Fruit fly (Drosophila melanogaster): ENCODE data around the gene CG12730.

Gene CG12730

dm6 chrX:5515903-5516658 lies at the start of gene CG12730 (continued):
- TF ChIP-seq CG17186 (GFP tag; optimal IDR thresholded peaks at IDR 0.05) = no peak
- no peak for TF ChIP-seq twi (tag; optimal IDR thresholded peaks at IDR 0.05)
- no peak for TF ChIP-seq ato (GFP tag; IDR thresholded peaks at IDR 0.05; ENCODE audit: partially characterized antibody)
- TF ChIP-seq Sox102F (GFP tag; optimal IDR thresholded peaks at IDR 0.05) = peak; percentile 21
- TF ChIP-seq Dip3 (GFP tag; optimal IDR thresholded peaks at IDR 0.05) = no peak
- peak; percentile 80 for TF ChIP-seq sens (GFP tag)
- TF ChIP-seq yki (optimal IDR thresholded peaks at IDR 0.05) = no peak
- TF ChIP-seq Ets65A (GFP tag) = no peak
- no peak for TF ChIP-seq CG4820 (GFP tag; optimal IDR thresholded peaks at IDR 0.05)
- no peak for TF ChIP-seq CG1024 (GFP tag; IDR thresholded peaks at IDR 0.05)
- TF ChIP-seq en (GFP tag; optimal IDR thresholded peaks at IDR 0.05) = peak; percentile 21
- TF ChIP-seq CG10979 (tag; optimal IDR thresholded peaks at IDR 0.05) = no peak
- no peak for TF ChIP-seq gsb-n (tag; optimal IDR thresholded peaks at IDR 0.05)
- no peak for TF ChIP-seq nerfin-1 (tag; optimal IDR thresholded peaks at IDR 0.05)
- no peak for TF ChIP-seq tx (GFP tag; optimal IDR thresholded peaks at IDR 0.05)
- TF ChIP-seq zfh2 (GFP tag; optimal IDR thresholded peaks at IDR 0.05) = no peak
- TF ChIP-seq CG11504 (tag; optimal IDR thresholded peaks at IDR 0.05) = peak; percentile 50
- peak; percentile 20 for TF ChIP-seq CG2678 (tag; optimal IDR thresholded peaks at IDR 0.05)
- TF ChIP-seq CG4730 (GFP tag; IDR thresholded peaks at IDR 0.05) = peak; percentile 46; the same call in 1 of the 2 replicates
- no peak for TF ChIP-seq TFAM (GFP tag; optimal IDR thresholded peaks at IDR 0.05)
- TF ChIP-seq tll (GFP tag; optimal IDR thresholded peaks at IDR 0.05) = no peak
- TF ChIP-seq jigr1 (GFP tag; IDR thresholded peaks at IDR 0.05) = no peak
- TF ChIP-seq CG1602 (GFP tag; optimal IDR thresholded peaks at IDR 0.05) = no peak
- no peak for TF ChIP-seq CG18619 (GFP tag; optimal IDR thresholded peaks at IDR 0.05)
- TF ChIP-seq wek (GFP tag; optimal IDR thresholded peaks at IDR 0.05) = no peak
- TF ChIP-seq CG12299 (tag; optimal IDR thresholded peaks at IDR 0.05) = no peak
- TF ChIP-seq CG6813 (GFP tag; optimal IDR thresholded peaks at IDR 0.05) = no peak
- no peak for TF ChIP-seq Aef1 (GFP tag; IDR thresholded peaks at IDR 0.05)
- peak; percentile 27; the same call in 1 of the 3 replicates for TF ChIP-seq Mrtf (GFP tag; IDR thresholded peaks at IDR 0.05)
- no peak for TF ChIP-seq CG18599 (GFP tag; optimal IDR thresholded peaks at IDR 0.05)
- TF ChIP-seq HLH3B (GFP tag; IDR thresholded peaks at IDR 0.05) = peak; percentile 52; the same call in 1 of the 2 replicates
- no peak for TF ChIP-seq knrl (GFP tag; IDR thresholded peaks at IDR 0.05; ENCODE audit: partially characterized antibody)
- TF ChIP-seq chinmo (GFP tag; IDR thresholded peaks at IDR 0.05; ENCODE audit: partially characterized antibody) = 0 out of 4 replicates have a peak, but pooled peaks have one; percentile 22
- TF ChIP-seq Pdp1 (GFP tag; optimal IDR thresholded peaks at IDR 0.05) = peak in 1 of 2 experiments; percentile 47
- no peak for TF ChIP-seq CG8924 (tag; optimal IDR thresholded peaks at IDR 0.05)
- peak; percentile 35; the same call in 1 of the 2 replicates for TF ChIP-seq stc (GFP tag; IDR thresholded peaks at IDR 0.05)
- TF ChIP-seq CG3407 (GFP tag; optimal IDR thresholded peaks at IDR 0.05) = no peak
- TF ChIP-seq CG15696 (tag; optimal IDR thresholded peaks at IDR 0.05) = no peak
- no peak for TF ChIP-seq CG1792 (GFP tag; optimal IDR thresholded peaks at IDR 0.05)
- no peak for TF ChIP-seq dmrt11E (tag; optimal IDR thresholded peaks at IDR 0.05)
- TF ChIP-seq sc (optimal IDR thresholded peaks at IDR 0.05) = no peak
- TF ChIP-seq sc (GFP tag; optimal IDR thresholded peaks at IDR 0.05) = no peak
- TF ChIP-seq Scr (GFP tag; IDR thresholded peaks at IDR 0.05; ENCODE audit: partially characterized antibody) = no peak
- no peak for TF ChIP-seq CG11560 (tag; IDR thresholded peaks at IDR 0.05)
- TF ChIP-seq unc-4 (GFP tag; IDR thresholded peaks at IDR 0.05; ENCODE audit: partially characterized antibody) = no peak
- TF ChIP-seq lov (optimal IDR thresholded peaks at IDR 0.05) = no peak
- no peak for TF ChIP-seq lov (GFP tag; IDR thresholded peaks at IDR 0.05)
- TF ChIP-seq CG8359 (GFP tag; optimal IDR thresholded peaks at IDR 0.05; ENCODE audit: borderline replicate concordance) = no peak
- 0 out of 2 replicates have a peak, but pooled peaks have one; percentile 39 for TF ChIP-seq seq (GFP tag; IDR thresholded peaks at IDR 0.05)
